Worm (Caenorhabditis elegans): ENCODE measurements around the gene mrps-10.

mrps-10 gene

DNA sequence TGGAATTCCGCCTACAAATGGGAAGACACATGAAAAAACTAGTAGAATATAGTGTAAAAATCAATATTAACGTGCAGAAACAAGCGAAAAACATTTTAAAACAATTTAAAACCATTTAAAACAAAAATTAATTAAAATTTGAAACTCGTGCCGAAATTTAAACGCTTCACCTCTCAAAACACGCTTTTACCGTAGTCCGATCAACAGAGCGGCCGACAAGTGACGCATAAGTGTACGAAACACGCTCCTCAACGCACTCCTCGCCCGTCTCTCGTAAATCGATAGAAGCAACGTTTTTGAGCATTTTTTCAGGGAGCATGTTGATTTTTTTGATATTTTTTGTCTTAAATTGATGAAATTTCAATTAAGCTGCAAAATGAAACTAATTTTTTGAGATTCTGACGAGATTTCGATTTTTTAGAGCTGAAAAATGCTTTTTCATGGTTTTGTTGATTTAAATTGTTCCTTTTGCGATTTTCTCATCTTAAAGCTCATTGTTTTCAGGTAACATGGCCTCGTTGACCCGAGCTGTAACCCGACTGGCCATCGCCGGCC lies 21.3 kb upstream of the mrps-10 start, which contains the start of gene cox-5A (continued):
- TF ChIP-seq C38D4.7 (GFP tag; optimal IDR thresholded peaks at IDR 0.05) (no peak), ceh-30 (tag; optimal IDR thresholded peaks at IDR 0.05) (peak; percentile 86), sox-4 (tag; optimal IDR thresholded peaks at IDR 0.05) (no peak), pag-3 (tag; optimal IDR thresholded peaks at IDR 0.05; ENCODE audit: borderline replicate concordance) (no peak), ceh-9 (tag; optimal IDR thresholded peaks at IDR 0.05) (no peak), unc-42 (tag; optimal IDR thresholded peaks at IDR 0.05) (peak; percentile 98), Y22D7AL.16 (tag; optimal IDR thresholded peaks at IDR 0.05) (no peak), ets-4 (tag; optimal IDR thresholded peaks at IDR 0.05) (peak; percentile 61), ama-1 (optimal IDR thresholded peaks at IDR 0.05) (no peak), ztf-16 (tag; optimal IDR thresholded peaks at IDR 0.05) (peak; percentile 88), ttx-3 (tag; optimal IDR thresholded peaks at IDR 0.05) (peak; percentile 51), K02D7.2 (tag; optimal IDR thresholded peaks at IDR 0.05) (peak; percentile 91), T23F11.4 (GFP tag; optimal IDR thresholded peaks at IDR 0.05) (no peak), syd-9 (tag; optimal IDR thresholded peaks at IDR 0.05) (peak; percentile 32), pha-4 (tag; optimal IDR thresholded peaks at IDR 0.05) (no peak), sdc-2 (tag; optimal IDR thresholded peaks at IDR 0.05) (peak; percentile 21), unc-86 (tag; optimal IDR thresholded peaks at IDR 0.05) (peak; percentile 70), fkh-6 (tag; optimal IDR thresholded peaks at IDR 0.05) (no peak)

DNA sequence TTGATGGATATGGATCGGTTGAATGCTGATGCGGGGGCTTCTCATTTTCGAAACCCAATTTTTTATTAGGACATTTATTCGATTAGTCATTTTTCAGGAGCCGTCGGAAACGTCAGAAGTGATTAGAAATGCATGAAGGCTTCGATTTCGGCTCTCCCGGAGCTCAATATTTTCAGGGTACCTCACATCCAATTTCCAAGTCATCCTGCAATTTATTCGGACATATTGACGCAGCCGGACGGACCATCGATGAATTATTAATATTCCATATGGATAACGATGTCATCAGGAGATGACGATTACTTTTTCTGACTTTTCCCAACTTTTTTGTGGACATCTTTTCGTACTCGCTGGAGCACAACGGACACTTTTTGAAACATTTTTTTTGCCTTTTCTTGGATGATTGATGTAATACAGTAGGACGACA lies 19.7 kb upstream of the mrps-10 start:
- TF ChIP-seq nfya-1 (tag; optimal IDR thresholded peaks at IDR 0.05) (no peak), ama-1 (optimal IDR thresholded peaks at IDR 0.05) (peak; percentile 71)

DNA sequence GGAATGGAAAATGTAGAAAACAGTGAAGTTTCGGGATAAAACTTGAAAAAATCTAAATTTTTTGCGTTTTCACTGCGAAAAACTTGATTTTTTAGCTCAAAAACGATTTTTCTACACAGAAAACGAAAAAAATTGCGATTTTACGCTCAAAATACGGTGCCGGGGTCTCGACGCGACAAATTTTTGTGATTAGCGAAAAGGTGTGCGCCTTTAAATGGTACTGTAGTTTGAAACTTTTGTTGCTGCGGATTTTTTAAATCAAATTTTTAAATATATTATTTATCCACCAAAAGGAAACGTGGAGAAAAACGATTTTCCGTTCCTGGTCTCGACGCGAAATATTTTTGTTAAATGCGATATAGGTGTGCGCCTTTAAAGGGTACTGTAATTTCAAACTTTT lies 19.1 kb upstream of the mrps-10 start:
- TF ChIP-seq ceh-14 (tag; optimal IDR thresholded peaks at IDR 0.05) (no peak), madf-2 (tag; optimal IDR thresholded peaks at IDR 0.05) (no peak), elt-4 (tag; optimal IDR thresholded peaks at IDR 0.05) (no peak)

DNA sequence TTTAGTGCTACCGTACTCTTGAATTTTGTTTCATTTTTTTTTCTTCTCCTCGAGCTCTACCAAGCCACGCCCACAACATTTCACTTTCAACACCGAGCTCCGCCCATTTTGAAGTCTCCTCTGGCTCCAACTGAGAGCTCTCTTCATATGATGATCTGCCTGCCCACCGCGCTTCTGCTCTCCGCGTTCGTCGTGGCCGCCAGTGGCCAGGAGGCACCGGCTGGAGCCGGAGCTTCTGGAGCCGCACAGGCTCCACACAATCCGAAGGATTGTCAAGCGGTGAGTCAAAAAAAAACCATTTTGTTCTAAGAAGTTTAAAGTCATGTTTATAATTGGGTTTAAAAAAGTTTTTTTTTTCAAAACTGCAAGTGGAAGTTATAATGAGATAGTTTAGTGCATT lies 16.0 kb upstream of the mrps-10 start, which contains the start of gene flp-14:
flp-14 (plus strand) TSS at position 146 of the 400 bp plus-strand sequence.
- no peak for TF ChIP-seq ets-4 (tag; optimal IDR thresholded peaks at IDR 0.05)
- no peak for TF ChIP-seq tbx-7 (tag; optimal IDR thresholded peaks at IDR 0.05)
- no peak for TF ChIP-seq npax-4 (tag; optimal IDR thresholded peaks at IDR 0.05)
- no peak for TF ChIP-seq nhr-11 (tag; optimal IDR thresholded peaks at IDR 0.05)
- no peak for TF ChIP-seq nhr-232 (tag; optimal IDR thresholded peaks at IDR 0.05)
- TF ChIP-seq fkh-6 (tag; optimal IDR thresholded peaks at IDR 0.05): no peak
- no peak for TF ChIP-seq hlh-8 (tag; optimal IDR thresholded peaks at IDR 0.05)
- TF ChIP-seq madf-2 (tag; optimal IDR thresholded peaks at IDR 0.05): no peak
- TF ChIP-seq lin-11 (tag; optimal IDR thresholded peaks at IDR 0.05): no peak
- TF ChIP-seq pax-1 (tag; optimal IDR thresholded peaks at IDR 0.05): no peak
- no peak for TF ChIP-seq che-1 (tag; optimal IDR thresholded peaks at IDR 0.05)
- no peak for TF ChIP-seq ceh-14 (tag; optimal IDR thresholded peaks at IDR 0.05)
- no peak for TF ChIP-seq sox-4 (tag; optimal IDR thresholded peaks at IDR 0.05)
- TF ChIP-seq ceh-30 (tag; optimal IDR thresholded peaks at IDR 0.05): no peak
- no peak for TF ChIP-seq syd-9 (tag; optimal IDR thresholded peaks at IDR 0.05)
- TF ChIP-seq dve-1 (tag; optimal IDR thresholded peaks at IDR 0.05): no peak
- no peak for TF ChIP-seq eyg-1 (tag; optimal IDR thresholded peaks at IDR 0.05)

DNA sequence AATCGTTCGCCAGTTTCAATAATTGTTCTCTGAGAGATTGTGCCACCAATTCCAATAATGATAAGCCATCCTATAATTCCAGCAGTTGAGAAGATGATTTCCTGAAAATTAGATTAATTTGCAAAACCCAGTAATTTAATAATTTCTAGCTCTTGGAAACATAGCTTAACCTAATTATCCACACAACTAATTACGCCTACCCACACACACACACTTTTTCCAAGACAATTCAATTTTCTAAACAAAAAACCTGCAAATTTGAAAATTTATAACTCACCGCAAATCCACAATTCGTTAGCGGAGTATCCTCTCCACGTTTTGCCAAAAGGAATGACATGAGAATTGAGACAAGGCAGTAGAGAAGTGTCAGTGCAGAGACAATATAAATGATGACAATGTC lies 9.9 kb upstream of the mrps-10 start:
- TF ChIP-seq pat-9 (tag; optimal IDR thresholded peaks at IDR 0.05) (no peak), ets-4 (tag; optimal IDR thresholded peaks at IDR 0.05) (no peak), unc-42 (tag; optimal IDR thresholded peaks at IDR 0.05) (peak; percentile 63), ceh-34 (tag; optimal IDR thresholded peaks at IDR 0.05) (no peak)
